Fruit fly (Drosophila melanogaster): ENCODE measurements around the gene CG10907.
A peak's percentile ranks its signal among the peaks of the same experiment; 100 is the strongest.

DNA sequence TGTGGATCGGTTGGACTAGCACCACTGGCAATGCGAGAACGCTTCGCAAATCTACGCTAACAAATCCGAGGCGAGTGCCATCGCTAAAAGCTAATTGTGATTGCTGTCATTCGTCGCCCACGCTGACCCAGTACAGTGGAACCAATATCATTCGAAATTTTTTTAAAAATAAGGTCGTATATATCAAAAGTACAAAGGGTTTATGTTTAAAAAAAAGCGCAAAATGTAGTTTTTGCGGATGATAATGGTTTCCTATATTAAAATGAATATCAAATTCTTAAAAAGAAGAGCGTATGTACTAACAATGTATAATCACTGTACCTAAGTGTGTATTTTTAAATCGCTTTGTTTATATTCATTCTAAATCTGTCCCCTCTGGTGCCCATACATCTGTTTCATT lies 8.0 kb upstream of the CG10907 start:
- TF ChIP-seq acj6 (GFP tag; optimal IDR thresholded peaks at IDR 0.05), result no peak
- no peak for TF ChIP-seq Hr39 (GFP tag; optimal IDR thresholded peaks at IDR 0.05)
- no peak for TF ChIP-seq CG32006 (GFP tag; optimal IDR thresholded peaks at IDR 0.05)
- peak; percentile 50 for TF ChIP-seq Gug (GFP tag; IDR thresholded peaks at IDR 0.05)
- no peak for TF ChIP-seq Sox102F (GFP tag; optimal IDR thresholded peaks at IDR 0.05)
- no peak for TF ChIP-seq Eip93F (GFP tag; optimal IDR thresholded peaks at IDR 0.05)
- no peak for TF ChIP-seq CG9139 (GFP tag; optimal IDR thresholded peaks at IDR 0.05)
- no peak for TF ChIP-seq esn (GFP tag; optimal IDR thresholded peaks at IDR 0.05)
- no peak for TF ChIP-seq fd59A (GFP tag; optimal IDR thresholded peaks at IDR 0.05)
- TF ChIP-seq CG11902 (GFP tag; optimal IDR thresholded peaks at IDR 0.05), result no peak
- TF ChIP-seq CG11762 (GFP tag; optimal IDR thresholded peaks at IDR 0.05; ENCODE audit: insufficient read depth), result no peak
- TF ChIP-seq Hr38 (GFP tag; optimal IDR thresholded peaks at IDR 0.05), result no peak
- peak; percentile 73 for TF ChIP-seq eg (GFP tag; IDR thresholded peaks at IDR 0.05)
- TF ChIP-seq Sox14 (GFP tag; optimal IDR thresholded peaks at IDR 0.05), result no peak
